Worm (Caenorhabditis elegans): ENCODE results near the gene ucr-2.3.

The ucr-2.3 gene

ce11 chrIII:916897-917296 lies 37.2 kb downstream of the ucr-2.3 start, which contains the start of gene idpp-13:
Gene idpp-13 (minus strand): TSS chrIII:916997.
- TF ChIP-seq dao-5 (tag; optimal IDR thresholded peaks at IDR 0.05) (no peak), W03F9.2 (tag; optimal IDR thresholded peaks at IDR 0.05) (no peak), him-1 (tag; optimal IDR thresholded peaks at IDR 0.05) (no peak)

ce11 chrIII:919322-919721 lies 39.7 kb downstream of the ucr-2.3 start, which contains the start of gene F23H11.7:
Gene F23H11.7 (minus strand): TSS chrIII:919422.
- TF ChIP-seq dao-5 (tag; optimal IDR thresholded peaks at IDR 0.05) (no peak), W03F9.2 (tag; optimal IDR thresholded peaks at IDR 0.05) (no peak), him-1 (tag; optimal IDR thresholded peaks at IDR 0.05) (no peak)

ce11 chrIII:926216-926615 lies 46.6 kb downstream of the ucr-2.3 start, which contains the start of gene pef-1:
Gene pef-1 (minus strand): TSS chrIII:926316.
- TF ChIP-seq him-1 (tag; optimal IDR thresholded peaks at IDR 0.05) (no peak), dao-5 (tag; optimal IDR thresholded peaks at IDR 0.05) (no peak), W03F9.2 (tag; optimal IDR thresholded peaks at IDR 0.05) (no peak)

All from whole organism, L4/young adult.